Worm (Caenorhabditis elegans): ENCODE results near the gene T04F3.5.

DNA sequence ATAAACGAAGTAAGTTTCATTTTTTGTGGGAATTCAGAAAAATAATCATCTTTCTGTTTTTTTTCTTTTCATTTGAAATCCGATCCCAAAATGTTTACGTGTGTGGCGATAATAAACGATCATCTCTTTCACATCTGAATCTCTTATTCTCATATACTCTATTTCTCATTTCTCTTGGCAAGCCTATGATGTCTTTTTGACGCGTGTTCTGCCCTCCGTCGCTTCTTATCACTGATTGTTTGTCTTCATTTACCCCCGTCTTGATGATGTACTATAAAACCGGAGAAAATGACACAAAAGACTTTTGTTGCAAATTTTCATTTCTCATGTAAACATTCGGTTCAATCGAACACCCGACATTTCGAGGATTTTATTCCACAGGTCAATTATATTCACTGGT, 17.4 kb downstream of the T04F3.5 start:
- TF ChIP-seq ztf-23 (GFP tag; IDR thresholded peaks at IDR 0.05) (no peak), flt-1 (GFP tag; IDR thresholded peaks at IDR 0.05) (no peak), klf-2 (GFP tag; conservative IDR thresholded peaks at IDR 0.05) (no peak), ztf-29 (GFP tag; IDR thresholded peaks at IDR 0.05) (no peak), T22C8.4 (GFP tag; IDR thresholded peaks at IDR 0.05) (no peak)

Data from whole organism, midembryonic.